Fruit fly (Drosophila melanogaster) whole organism, embryonic: ENCODE measurements around the gene mRpS18B.

ENCODE experiments used
- Adf1 ChIP-seq: fragments of 200-800 bp; sonication (Bioruptor generic); IDR thresholded peaks from 2 replicates; pipeline ENCODE4 v1.3.6; 2022; ENCODE audit warnings: missing biosample characterization, missing genetic modification characterization
- CG12659 ChIP-seq: fragments of 200-800 bp; sonication (Bioruptor generic); optimal IDR thresholded peaks from 3 replicates; lab custom pipeline; 2017; ENCODE audit warnings: mild to moderate bottlenecking, missing biosample characterization, missing genetic modification reagents, missing genetic modification characterization
- CG13775 ChIP-seq: fragments of 200-800 bp; sonication (Bioruptor generic); optimal IDR thresholded peaks from 3 replicates; lab custom pipeline; 2017; ENCODE audit warnings: missing biosample characterization, mild to moderate bottlenecking, missing genetic modification characterization
- CG15269 ChIP-seq: fragments of 200-800 bp; sonication (Bioruptor generic); optimal IDR thresholded peaks from 2 replicates; lab custom pipeline; 2018; ENCODE audit warnings: missing biosample characterization, mild to moderate bottlenecking, missing genetic modification characterization, moderate library complexity
- CG17361 ChIP-seq: fragments of 200-800 bp; sonication (Bioruptor generic); IDR thresholded peaks from 3 replicates; pipeline ENCODE4 v1.3.6; 2022; ENCODE audit warnings: missing biosample characterization, missing genetic modification characterization
- CG1792 ChIP-seq: fragments of 200-800 bp; sonication (Bioruptor generic); optimal IDR thresholded peaks from 2 replicates; lab custom pipeline; 2016; ENCODE audit warnings: missing biosample characterization, missing genetic modification characterization
- CG18011 ChIP-seq: fragments of 200-800 bp; sonication (Bioruptor generic); optimal IDR thresholded peaks from 2 replicates; lab custom pipeline; 2017; ENCODE audit warnings: missing biosample characterization, missing genetic modification characterization, mild to moderate bottlenecking, moderate library complexity, missing genotype
- CG18599 ChIP-seq: fragments of 200-800 bp; sonication (Bioruptor generic); optimal IDR thresholded peaks from 3 replicates; lab custom pipeline; 2017; ENCODE audit warnings: missing biosample characterization, missing genetic modification characterization, mild to moderate bottlenecking, moderate library complexity, missing genetic modification reagents
- CG2678 ChIP-seq: fragments of 200-800 bp; sonication (Bioruptor generic); optimal IDR thresholded peaks from 3 replicates; lab custom pipeline; 2019; ENCODE audit warnings: missing biosample characterization, mild to moderate bottlenecking, missing genetic modification characterization, moderate library complexity
- CG30403 ChIP-seq: fragments of 200-800 bp; sonication (Bioruptor generic); optimal IDR thresholded peaks from 3 replicates; lab custom pipeline; 2016; ENCODE audit warnings: missing biosample characterization, missing genetic modification characterization
- CG4404 ChIP-seq: fragments of 200-800 bp; sonication (Bioruptor generic); IDR thresholded peaks from 2 replicates; pipeline ENCODE4 v1.3.6; 2022; ENCODE audit warnings: missing biosample characterization, missing genetic modification characterization
- CG6254 ChIP-seq: fragments of 200-800 bp; sonication (Bioruptor generic); optimal IDR thresholded peaks from 3 replicates; lab custom pipeline; 2017; ENCODE audit warnings: mild to moderate bottlenecking, missing biosample characterization, missing genetic modification reagents, missing genetic modification characterization
- CG8290 ChIP-seq, 3 experiments: fragments of 200-800 bp; sonication (Bioruptor generic); optimal IDR thresholded peaks; 2 replicates each; lab custom pipeline; 2016 to 2019; ENCODE audit warnings: missing biosample characterization in 3 of 3, missing genetic modification characterization in 3 of 3, mild to moderate bottlenecking in 2 of 3, moderate library complexity in 1 of 3
- CG9727 ChIP-seq: fragments of 200-800 bp; sonication (Bioruptor generic); optimal IDR thresholded peaks from 3 replicates; lab custom pipeline; 2017; ENCODE audit warnings: missing biosample characterization, mild to moderate bottlenecking, missing genetic modification characterization
- CG9932 ChIP-seq: fragments of 200-800 bp; sonication (Bioruptor generic); IDR thresholded peaks from 2 replicates; pipeline ENCODE4 v1.3.6; 2022; ENCODE audit warnings: missing biosample characterization, missing genetic modification characterization
- Dbx ChIP-seq: fragments of 200-800 bp; sonication (Bioruptor generic); IDR thresholded peaks from 3 replicates; pipeline ENCODE4 v1.3.6; 2022; ENCODE audit warnings: missing biosample characterization, missing genetic modification characterization
- E2f1 ChIP-seq: fragments of 200-800 bp; sonication (Bioruptor generic); IDR thresholded peaks from 2 replicates; pipeline ENCODE4 v1.3.6; 2022; ENCODE audit warnings: missing biosample characterization, missing genetic modification characterization
- HLH3B ChIP-seq: fragments of 200-800 bp; sonication (Bioruptor generic); IDR thresholded peaks from 2 replicates; pipeline ENCODE4 v1.3.6; 2022; ENCODE audit warnings: missing biosample characterization, missing genetic modification characterization
- Hr78 ChIP-seq, 2 experiments: fragments of 200-800 bp in 1 of 2; fragments of >200 bp in 1 of 2; sonication (Bioruptor generic) in 1 of 2; optimal IDR thresholded peaks; 2 replicates each; lab custom pipeline; 2017 to 2019; ENCODE audit warnings: missing biosample characterization in 2 of 2, missing genetic modification characterization in 2 of 2, mild to moderate bottlenecking in 1 of 2, moderate library complexity in 1 of 2
- Max ChIP-seq: fragments of 200-800 bp; sonication (Bioruptor generic); optimal IDR thresholded peaks from 2 replicates; lab custom pipeline; 2016; ENCODE audit warnings: missing biosample characterization, mild to moderate bottlenecking, missing genetic modification characterization
- Myb ChIP-seq: fragments of 200-800 bp; sonication (Bioruptor generic); optimal IDR thresholded peaks from 2 replicates; lab custom pipeline; 2016; ENCODE audit warnings: missing biosample characterization, missing genetic modification characterization
- Ptx1 ChIP-seq: fragments of 200-800 bp; sonication (Bioruptor generic); IDR thresholded peaks from 2 replicates; pipeline ENCODE4 v1.3.6; 2022; ENCODE audit warnings: missing biosample characterization, missing genetic modification characterization
- Taf1 ChIP-seq: fragments of 200-800 bp; sonication (Bioruptor generic); IDR thresholded peaks from 2 replicates; pipeline ENCODE4 v1.3.6; 2022; ENCODE audit warnings: missing biosample characterization, missing genetic modification characterization
- Trl ChIP-seq, 3 experiments: fragments of >200 bp in 2 of 3; fragments of 200-800 bp in 1 of 3; sonication (Bioruptor generic) in 1 of 3; optimal IDR thresholded peaks; 2 replicates in 1 of 3; 3 replicates in 2 of 3; lab custom pipeline; 2016 to 2017; ENCODE audit warnings: missing biosample characterization in 1 of 3, missing genetic modification characterization in 1 of 3
- Xbp1 ChIP-seq: fragments of 200-800 bp; sonication (Bioruptor generic); optimal IDR thresholded peaks from 3 replicates; lab custom pipeline; 2016; ENCODE audit warnings: missing biosample characterization, mild to moderate bottlenecking, missing genetic modification characterization
- al ChIP-seq: fragments of 200-800 bp; sonication (Bioruptor generic); IDR thresholded peaks from 2 replicates; pipeline ENCODE4 v1.3.6; 2022; ENCODE audit warnings: missing biosample characterization, missing genetic modification characterization
- ase ChIP-seq: fragments of 200-800 bp; sonication (Bioruptor generic); IDR thresholded peaks from 3 replicates; pipeline ENCODE4 v1.3.6; 2022; ENCODE audit warnings: missing biosample characterization, missing genetic modification characterization
- bab2 ChIP-seq: fragments of 200-800 bp; sonication (Bioruptor generic); optimal IDR thresholded peaks from 2 replicates; lab custom pipeline; 2016; ENCODE audit warnings: missing biosample characterization, missing genetic modification characterization
- cg ChIP-seq: fragments of 200-800 bp; sonication (Bioruptor generic); optimal IDR thresholded peaks from 3 replicates; lab custom pipeline; 2019; ENCODE audit warnings: missing biosample characterization, mild to moderate bottlenecking, missing genetic modification characterization, moderate library complexity
- chn ChIP-seq: fragments of 200-800 bp; sonication (Bioruptor generic); optimal IDR thresholded peaks from 2 replicates; lab custom pipeline; 2016; ENCODE audit warnings: missing biosample characterization, missing genetic modification characterization
- cwo ChIP-seq: fragments of 200-800 bp; sonication (Bioruptor generic); optimal IDR thresholded peaks from 3 replicates; lab custom pipeline; 2017; ENCODE audit warnings: missing biosample characterization, missing genetic modification characterization, mild to moderate bottlenecking, moderate library complexity, missing genetic modification reagents
- danr ChIP-seq: fragments of 200-800 bp; sonication (Bioruptor generic); IDR thresholded peaks from 2 replicates; pipeline ENCODE4 v1.3.6; 2022; ENCODE audit warnings: missing biosample characterization, missing genetic modification characterization
- dpn ChIP-seq, 2 experiments: fragments of 200-800 bp; sonication (Bioruptor generic); optimal IDR thresholded peaks; 3 replicates each; lab custom pipeline; 2016; ENCODE audit warnings: missing biosample characterization in 2 of 2, missing genetic modification characterization in 2 of 2
- eyg ChIP-seq: fragments of 200-800 bp; sonication (Bioruptor generic); optimal IDR thresholded peaks from 3 replicates; lab custom pipeline; 2016; ENCODE audit warnings: missing biosample characterization, missing genetic modification characterization
- fu2 ChIP-seq: fragments of 200-800 bp; sonication (Bioruptor generic); optimal IDR thresholded peaks from 2 replicates; lab custom pipeline; 2016; ENCODE audit warnings: missing biosample characterization, missing genetic modification characterization
- gem ChIP-seq: fragments of 200-800 bp; sonication (Bioruptor generic); optimal IDR thresholded peaks from 2 replicates; lab custom pipeline; 2019; ENCODE audit warnings: missing biosample characterization, mild to moderate bottlenecking, missing genetic modification characterization, moderate library complexity
- ken ChIP-seq: fragments of 200-800 bp; sonication (Bioruptor generic); IDR thresholded peaks from 3 replicates; pipeline ENCODE4 v1.3.6; 2022; ENCODE audit warnings: missing biosample characterization, missing genetic modification characterization
- klu ChIP-seq: fragments of 200-800 bp; sonication (Bioruptor generic); IDR thresholded peaks from 2 replicates; pipeline ENCODE4 v1.3.6; 2022; ENCODE audit warnings: missing biosample characterization, missing genetic modification characterization
- pho ChIP-seq: fragments of 200-800 bp; sonication (Bioruptor generic); optimal IDR thresholded peaks from 2 replicates; lab custom pipeline; 2016; ENCODE audit warnings: missing biosample characterization, missing genetic modification characterization
- phol ChIP-seq: fragments of 200-800 bp; sonication (Bioruptor generic); optimal IDR thresholded peaks from 3 replicates; lab custom pipeline; 2018; ENCODE audit warnings: missing biosample characterization, mild to moderate bottlenecking, missing genetic modification characterization, moderate library complexity
- rib ChIP-seq: fragments of 200-800 bp; sonication (Bioruptor generic); IDR thresholded peaks from 2 replicates; pipeline ENCODE4 v1.3.6; 2022; ENCODE audit warnings: missing biosample characterization, missing genetic modification characterization
- row ChIP-seq: fragments of 200-800 bp; sonication (Bioruptor generic); IDR thresholded peaks from 3 replicates; pipeline ENCODE4 v1.3.6; 2022; ENCODE audit warnings: missing biosample characterization, missing genetic modification characterization
- seq ChIP-seq: fragments of 200-800 bp; sonication (Bioruptor generic); IDR thresholded peaks from 2 replicates; pipeline ENCODE4 v1.3.6; 2022; ENCODE audit warnings: missing biosample characterization, missing genetic modification characterization
- slbo ChIP-seq: fragments of 200-800 bp; sonication (Bioruptor generic); IDR thresholded peaks from 2 replicates; pipeline ENCODE4 v1.3.6; 2022; ENCODE audit warnings: missing biosample characterization, missing genetic modification characterization
- so ChIP-seq: fragments of 200-800 bp; sonication (Bioruptor generic); IDR thresholded peaks from 3 replicates; pipeline ENCODE4 v1.3.6; 2022; ENCODE audit warnings: missing biosample characterization, missing genetic modification characterization
- sr ChIP-seq: fragments of 200-800 bp; sonication (Bioruptor generic); IDR thresholded peaks from 3 replicates; pipeline ENCODE4 v1.3.6; 2022; ENCODE audit warnings: missing biosample characterization, missing genetic modification characterization
- tgo ChIP-seq: fragments of 200-800 bp; sonication (Bioruptor generic); IDR thresholded peaks from 3 replicates; pipeline ENCODE4 v1.3.6; 2022; ENCODE audit warnings: missing biosample characterization, missing genetic modification characterization
- trh ChIP-seq: fragments of 200-800 bp; sonication (Bioruptor generic); optimal IDR thresholded peaks from 2 replicates; lab custom pipeline; 2016; ENCODE audit warnings: missing biosample characterization, missing genetic modification characterization
- zfh1 ChIP-seq: fragments of 200-800 bp; sonication (Bioruptor generic); IDR thresholded peaks from 3 replicates; pipeline ENCODE4 v1.3.6; 2022; ENCODE audit warnings: missing biosample characterization, missing genetic modification characterization

Gene mRpS18B

dm6 chr2L:20078880-20079279 lies 18.2 kb downstream of the mRpS18B start (continued):
- TF ChIP-seq CG1792 (peak; percentile 32), gem (peak; percentile 37), sr (GFP tag; lab: Robert Waterston, UW) (no peak), CG18599 (peak; percentile 57), pho (peak; percentile 56), CG30403 (peak; percentile 29), bab2 (GFP tag; lab: Kevin White, UChicago) (peak; percentile 10), Adf1 (GFP tag; lab: Robert Waterston, UW) (peak; percentile 25; the same call in 1 of the 2 replicates), CG13775 (GFP tag; lab: Kevin White, UChicago) (peak; percentile 22), CG9727 (GFP tag; lab: Kevin White, UChicago) (peak; percentile 38), Hr78 (GFP tag; optimal IDR thresholded peaks at IDR 0.05; lab: Kevin White, UChicago) (peak in 1 of 2 experiments; percentile 16), Max (peak; percentile 5), tgo (GFP tag; lab: Robert Waterston, UW) (0 out of 3 replicates have a peak, but pooled peaks have one; percentile 21), HLH3B (GFP tag; lab: Robert Waterston, UW) (0 out of 2 replicates have a peak, but pooled peaks have one; percentile 12), ken (GFP tag; lab: Robert Waterston, UW) (no peak), seq (GFP tag; lab: Robert Waterston, UW) (peak; percentile 49; the same call in 1 of the 2 replicates), CG17361 (GFP tag; lab: Robert Waterston, UW) (peak; percentile 62; the same call in 2 of the 3 replicates), CG4404 (GFP tag; lab: Robert Waterston, UW) (0 out of 2 replicates have a peak, but pooled peaks have one; percentile 29), ase (GFP tag; lab: Robert Waterston, UW) (no peak), trh (GFP tag; lab: Kevin White, UChicago) (no peak), slbo (peak; percentile 33; the same call in 1 of the 2 replicates), row (GFP tag; lab: Robert Waterston, UW) (peak; percentile 58), Xbp1 (GFP tag; lab: Kevin White, UChicago) (peak; percentile 2), CG9932 (peak; percentile 53), klu (GFP tag; lab: Robert Waterston, UW) (0 out of 2 replicates have a peak, but pooled peaks have one; percentile 28), Myb (GFP tag; lab: Kevin White, UChicago) (peak; percentile 16), fu2 (GFP tag; lab: Kevin White, UChicago) (peak; percentile 46), dpn (GFP tag; optimal IDR thresholded peaks at IDR 0.05; lab: Kevin White, UChicago) (peak; percentile 3 to 17), chn (no peak), Taf1 (0 out of 2 replicates have a peak, but pooled peaks have one; percentile 22), cg (no peak), Ptx1 (GFP tag; lab: Robert Waterston, UW) (peak; percentile 33; the same call in 1 of the 2 replicates), phol (peak; percentile 7), eyg (GFP tag; lab: Kevin White, UChicago) (peak; percentile 50), so (no peak), danr (GFP tag; lab: Robert Waterston, UW) (peak; percentile 22; the same call in 1 of the 2 replicates), cwo (peak; percentile 54), CG8290 (GFP tag; optimal IDR thresholded peaks at IDR 0.05; lab: Kevin White, UChicago) (no peak), CG8290 (tag; optimal IDR thresholded peaks at IDR 0.05; lab: Kevin White, UChicago) (peak in 1 of 2 experiments; percentile 50), CG2678 (tag; lab: Kevin White, UChicago) (peak; percentile 46), CG6254 (GFP tag; lab: Kevin White, UChicago) (no peak), al (peak; percentile 24; the same call in 1 of the 2 replicates), CG18011 (no peak), CG12659 (GFP tag; lab: Kevin White, UChicago) (peak; percentile 26), Dbx (GFP tag; lab: Robert Waterston, UW) (no peak), CG15269 (tag; lab: Kevin White, UChicago) (peak; percentile 16), rib (0 out of 2 replicates have a peak, but pooled peaks have one; percentile 35), zfh1 (no peak), Trl (optimal IDR thresholded peaks at IDR 0.05; lab: Kevin White, UChicago) (no peak), Trl (GFP tag; optimal IDR thresholded peaks at IDR 0.05; lab: Kevin White, UChicago) (peak; percentile 31), E2f1 (GFP tag; lab: Robert Waterston, UW) (peak; percentile 43; the same call in 1 of the 2 replicates)
